Worm (Caenorhabditis elegans) whole organism, young adult: ENCODE data around the gene bgal-2.

Source experiments
- F37B4.10 ChIP-seq: fragments of 200-800 bp; sonication (Bioruptor generic); IDR thresholded peaks from 2 replicates; pipeline ENCODE4 v1.3.6; 2022; ENCODE audit warnings: missing genetic modification characterization, missing compliant biosample characterization
- somi-1 ChIP-seq: fragments of 200-800 bp; sonication (Bioruptor generic); optimal IDR thresholded peaks from 2 replicates; lab custom pipeline; 2018; ENCODE audit warnings: mild to moderate bottlenecking, missing genetic modification characterization, missing compliant biosample characterization

- TF ChIP-seq somi-1 (GFP tag; lab: Kevin White, UChicago) (no peak), F37B4.10 (no peak)
Measured at ce11 chrX:6744537-6744936, 39.7 kb upstream of the bgal-2 start.
